Fruit fly (Drosophila melanogaster) whole organism, embryonic: ENCODE data around the gene Sr-CI.

Experiments
- Aef1 ChIP-seq: fragments of 200-800 bp; sonication (Bioruptor generic); IDR thresholded peaks from 3 replicates; pipeline ENCODE4 v1.3.6; 2022; ENCODE audit warnings: missing biosample characterization, missing genetic modification characterization
- Atf3 ChIP-seq: fragments of 200-800 bp; sonication (Bioruptor generic); optimal IDR thresholded peaks from 3 replicates; lab custom pipeline; 2016; ENCODE audit warnings: missing biosample characterization, missing genetic modification characterization
- Awh ChIP-seq: fragments of 200-800 bp; sonication (Bioruptor generic); IDR thresholded peaks from 2 replicates; pipeline ENCODE4, ENCODE4 v1.3.6; 2022; ENCODE audit warnings: missing biosample characterization, missing genetic modification characterization
- CG11695 ChIP-seq: fragments of 200-800 bp; sonication (Bioruptor generic); IDR thresholded peaks from 3 replicates; pipeline ENCODE4 v1.3.6; 2022; ENCODE audit warnings: missing biosample characterization, missing genetic modification characterization
- CG13123 ChIP-seq: fragments of 200-800 bp; sonication (Bioruptor generic); optimal IDR thresholded peaks from 2 replicates; lab custom pipeline; 2016; ENCODE audit warnings: missing biosample characterization, missing genetic modification characterization
- CG17186 ChIP-seq: fragments of 200-800 bp; sonication (Bioruptor generic); optimal IDR thresholded peaks from 3 replicates; lab custom pipeline; 2017; ENCODE audit warnings: missing biosample characterization, missing genetic modification reagents, missing genetic modification characterization
- CG17829 ChIP-seq: fragments of 200-800 bp; optimal IDR thresholded peaks from 2 replicates; lab custom pipeline; 2019; ENCODE audit warnings: missing biosample characterization, mild to moderate bottlenecking, missing genetic modification characterization, moderate library complexity
- CG18262 ChIP-seq: fragments of 200-800 bp; optimal IDR thresholded peaks from 3 replicates; lab custom pipeline; 2019; ENCODE audit warnings: missing biosample characterization, mild to moderate bottlenecking, missing genetic modification characterization, moderate library complexity
- CG18476 ChIP-seq: fragments of 200-800 bp; sonication (Bioruptor generic); optimal IDR thresholded peaks from 2 replicates; lab custom pipeline; 2016; ENCODE audit warnings: missing biosample characterization, mild to moderate bottlenecking, missing genetic modification characterization
- CG2199 ChIP-seq: fragments of 200-800 bp; sonication (Bioruptor generic); IDR thresholded peaks from 3 replicates; pipeline ENCODE4 v1.3.6; 2022; ENCODE audit warnings: missing biosample characterization, missing genetic modification characterization
- CG30020 ChIP-seq: fragments of 200-800 bp; optimal IDR thresholded peaks from 2 replicates; lab custom pipeline; 2019; ENCODE audit warnings: missing biosample characterization, mild to moderate bottlenecking, missing genetic modification characterization, moderate library complexity
- CG32767 ChIP-seq: fragments of 200-800 bp; sonication (Bioruptor generic); IDR thresholded peaks from 2 replicates; pipeline ENCODE4 v1.3.6; 2022; ENCODE audit warnings: missing biosample characterization, missing genetic modification characterization
- CG6175 ChIP-seq: fragments of 200-800 bp; sonication (Bioruptor generic); IDR thresholded peaks from 3 replicates; pipeline ENCODE4 v1.3.6; 2022; ENCODE audit warnings: missing biosample characterization, missing genetic modification characterization
- CG7372 ChIP-seq: fragments of 200-800 bp; sonication (Bioruptor generic); IDR thresholded peaks from 2 replicates; pipeline ENCODE4 v1.3.6; 2022; ENCODE audit warnings: missing biosample characterization, missing genetic modification characterization
- CG7963 ChIP-seq: fragments of 200-800 bp; sonication (Bioruptor generic); IDR thresholded peaks from 3 replicates; pipeline ENCODE4 v1.3.6; 2022; ENCODE audit warnings: missing biosample characterization, missing genetic modification characterization; ENCODE audit not compliant: partially characterized antibody
- CG9609 ChIP-seq: fragments of 200-800 bp; sonication (Bioruptor generic); optimal IDR thresholded peaks from 3 replicates; lab custom pipeline; 2016; ENCODE audit warnings: missing biosample characterization, missing genetic modification characterization
- Dip3 ChIP-seq: fragments of 200-800 bp; sonication (Bioruptor generic); optimal IDR thresholded peaks from 3 replicates; lab custom pipeline; 2016; ENCODE audit warnings: missing biosample characterization, missing genetic modification characterization
- Drgx ChIP-seq: fragments of 200-800 bp; sonication (Bioruptor generic); IDR thresholded peaks from 2 replicates; pipeline ENCODE4 v1.3.6; 2022; ENCODE audit warnings: missing biosample characterization, missing genetic modification characterization
- Elba2 ChIP-seq: fragments of 200-800 bp; sonication (Bioruptor generic); optimal IDR thresholded peaks from 3 replicates; lab custom pipeline; 2016; ENCODE audit warnings: missing biosample characterization, missing genetic modification characterization
- HmgZ ChIP-seq: fragments of 200-800 bp; sonication (Bioruptor generic); optimal IDR thresholded peaks from 2 replicates; lab custom pipeline; 2018; ENCODE audit warnings: missing biosample characterization, mild to moderate bottlenecking, missing genetic modification characterization
- Med ChIP-seq: fragments of 200-800 bp; sonication (Bioruptor generic); peaks from one replicate; lab custom pipeline; 2016; ENCODE audit warnings: missing biosample characterization, missing genetic modification characterization, mild to moderate bottlenecking, inconsistent platforms, moderate library complexity
- Meics ChIP-seq: fragments of 200-800 bp; sonication (Bioruptor generic); optimal IDR thresholded peaks from 2 replicates; lab custom pipeline; 2017; ENCODE audit warnings: missing biosample characterization, mild to moderate bottlenecking, missing genetic modification characterization
- NK7.1 ChIP-seq: fragments of 200-800 bp; sonication (Bioruptor generic); optimal IDR thresholded peaks from 3 replicates; lab custom pipeline; 2016; ENCODE audit warnings: missing biosample characterization, missing genetic modification characterization
- Nf-YA ChIP-seq: fragments of 200-800 bp; sonication (Bioruptor generic); IDR thresholded peaks from 2 replicates; pipeline ENCODE4 v1.3.6; 2022; ENCODE audit warnings: missing biosample characterization, missing genetic modification characterization
- Side ChIP-seq: fragments of 200-800 bp; sonication (Bioruptor generic); optimal IDR thresholded peaks from 2 replicates; lab custom pipeline; 2016; ENCODE audit warnings: missing biosample characterization, missing genetic modification characterization
- Six4 ChIP-seq: fragments of 200-800 bp; sonication (Bioruptor generic); optimal IDR thresholded peaks from 2 replicates; lab custom pipeline; 2016; ENCODE audit warnings: missing biosample characterization, missing genetic modification characterization
- bowl ChIP-seq: fragments of 200-800 bp; sonication (Bioruptor generic); IDR thresholded peaks from 2 replicates; pipeline ENCODE4 v1.3.6; 2022; ENCODE audit warnings: missing biosample characterization, missing genetic modification characterization
- br ChIP-seq: fragments of >200 bp; optimal IDR thresholded peaks from 2 replicates; lab custom pipeline; 2017
- btn ChIP-seq: fragments of 200-800 bp; sonication (Bioruptor generic); optimal IDR thresholded peaks from 2 replicates; lab custom pipeline; 2016; ENCODE audit warnings: missing biosample characterization, missing genetic modification characterization
- cato ChIP-seq: fragments of 200-800 bp; sonication (Bioruptor generic); optimal IDR thresholded peaks from 2 replicates; lab custom pipeline; 2016; ENCODE audit warnings: missing biosample characterization, missing genetic modification characterization, borderline replicate concordance
- emc ChIP-seq: fragments of 200-800 bp; sonication (Bioruptor generic); optimal IDR thresholded peaks from 2 replicates; lab custom pipeline; 2016; ENCODE audit warnings: missing biosample characterization, missing genetic modification characterization
- grau ChIP-seq: fragments of 200-800 bp; optimal IDR thresholded peaks from 3 replicates; lab custom pipeline; 2019; ENCODE audit warnings: missing biosample characterization, mild to moderate bottlenecking, missing genetic modification characterization, moderate library complexity
- grn ChIP-seq: fragments of 200-800 bp; sonication (Bioruptor generic); optimal IDR thresholded peaks from 3 replicates; lab custom pipeline; 2017; ENCODE audit warnings: missing biosample characterization, missing genetic modification characterization
- hb ChIP-seq: fragments of 200-800 bp; sonication (Bioruptor generic); IDR thresholded peaks from 3 replicates; pipeline ENCODE4 v1.3.6; 2022; ENCODE audit warnings: missing biosample characterization, missing genetic modification characterization; ENCODE audit not compliant: partially characterized antibody
- inv ChIP-seq: fragments of 200-800 bp; sonication (Bioruptor generic); IDR thresholded peaks from 2 replicates; pipeline ENCODE4 v1.3.6; 2022; ENCODE audit warnings: missing biosample characterization, missing genetic modification characterization; ENCODE audit not compliant: partially characterized antibody
- lab ChIP-seq: fragments of 200-800 bp; sonication (Bioruptor generic); optimal IDR thresholded peaks from 3 replicates; lab custom pipeline; 2017; ENCODE audit warnings: missing biosample characterization, missing genetic modification characterization, mild to moderate bottlenecking, moderate library complexity, missing genetic modification reagents
- mam ChIP-seq: fragments of 200-800 bp; sonication (Bioruptor generic); optimal IDR thresholded peaks from 3 replicates; lab custom pipeline; 2016; ENCODE audit warnings: missing biosample characterization, missing genetic modification characterization
- org-1 ChIP-seq: fragments of 200-800 bp; sonication (Bioruptor generic); optimal IDR thresholded peaks from 2 replicates; lab custom pipeline; 2017; ENCODE audit warnings: missing biosample characterization, missing genetic modification characterization
- prd ChIP-seq, 3 experiments: fragments of >200 bp in 2 of 3; fragments of 200-800 bp in 1 of 3; sonication (Bioruptor generic) in 1 of 3; optimal IDR thresholded peaks in 2 of 3; IDR thresholded peaks in 1 of 3; 2 replicates in 2 of 3; 3 replicates in 1 of 3; pipeline versions ENCODE4 v1.3.6 to Lab custom; 2017 to 2022; ENCODE audit warnings: missing biosample characterization in 1 of 3, missing genetic modification characterization in 1 of 3
- pros ChIP-seq: fragments of 200-800 bp; sonication (Bioruptor generic); optimal IDR thresholded peaks from 3 replicates; lab custom pipeline; 2019; ENCODE audit warnings: missing biosample characterization, mild to moderate bottlenecking, missing genetic modification characterization, moderate library complexity
- ranshi ChIP-seq: fragments of 200-800 bp; sonication (Bioruptor generic); IDR thresholded peaks from 2 replicates; pipeline ENCODE4 v1.3.6; 2022; ENCODE audit warnings: missing biosample characterization, missing genetic modification characterization
- repo ChIP-seq: fragments of 200-800 bp; sonication (Bioruptor generic); optimal IDR thresholded peaks from 2 replicates; lab custom pipeline; 2016; ENCODE audit warnings: missing biosample characterization, missing genetic modification characterization
- schlank ChIP-seq: fragments of 200-800 bp; sonication (Bioruptor generic); optimal IDR thresholded peaks from 2 replicates; lab custom pipeline; 2018; ENCODE audit warnings: missing biosample characterization, mild to moderate bottlenecking, missing genetic modification characterization
- so ChIP-seq: fragments of 200-800 bp; sonication (Bioruptor generic); IDR thresholded peaks from 3 replicates; pipeline ENCODE4 v1.3.6; 2022; ENCODE audit warnings: missing biosample characterization, missing genetic modification characterization
- sqz ChIP-seq: fragments of 200-800 bp; sonication (Bioruptor generic); optimal IDR thresholded peaks from 3 replicates; lab custom pipeline; 2018; ENCODE audit warnings: missing biosample characterization, mild to moderate bottlenecking, missing genetic modification characterization
- ssp ChIP-seq: fragments of 200-800 bp; sonication (Bioruptor generic); IDR thresholded peaks from 2 replicates; pipeline ENCODE4 v1.3.6; 2022; ENCODE audit warnings: missing biosample characterization, missing genetic modification characterization
- toy ChIP-seq: fragments of 200-800 bp; sonication (Bioruptor generic); IDR thresholded peaks from 2 replicates; pipeline ENCODE4 v1.3.6; 2022; ENCODE audit warnings: missing biosample characterization, missing genetic modification characterization
- trem ChIP-seq: fragments of 200-800 bp; optimal IDR thresholded peaks from 3 replicates; lab custom pipeline; 2019; ENCODE audit warnings: missing biosample characterization, mild to moderate bottlenecking, missing genetic modification characterization, moderate library complexity
- wek ChIP-seq: fragments of 200-800 bp; sonication (Bioruptor generic); optimal IDR thresholded peaks from 3 replicates; lab custom pipeline; 2018; ENCODE audit warnings: missing biosample characterization, mild to moderate bottlenecking, missing genetic modification characterization, moderate library complexity
- zen ChIP-seq: fragments of 200-800 bp; sonication (Bioruptor generic); optimal IDR thresholded peaks from 3 replicates; lab custom pipeline; 2018; ENCODE audit warnings: missing biosample characterization, mild to moderate bottlenecking, missing genetic modification characterization, moderate library complexity

The Sr-CI gene

DNA sequence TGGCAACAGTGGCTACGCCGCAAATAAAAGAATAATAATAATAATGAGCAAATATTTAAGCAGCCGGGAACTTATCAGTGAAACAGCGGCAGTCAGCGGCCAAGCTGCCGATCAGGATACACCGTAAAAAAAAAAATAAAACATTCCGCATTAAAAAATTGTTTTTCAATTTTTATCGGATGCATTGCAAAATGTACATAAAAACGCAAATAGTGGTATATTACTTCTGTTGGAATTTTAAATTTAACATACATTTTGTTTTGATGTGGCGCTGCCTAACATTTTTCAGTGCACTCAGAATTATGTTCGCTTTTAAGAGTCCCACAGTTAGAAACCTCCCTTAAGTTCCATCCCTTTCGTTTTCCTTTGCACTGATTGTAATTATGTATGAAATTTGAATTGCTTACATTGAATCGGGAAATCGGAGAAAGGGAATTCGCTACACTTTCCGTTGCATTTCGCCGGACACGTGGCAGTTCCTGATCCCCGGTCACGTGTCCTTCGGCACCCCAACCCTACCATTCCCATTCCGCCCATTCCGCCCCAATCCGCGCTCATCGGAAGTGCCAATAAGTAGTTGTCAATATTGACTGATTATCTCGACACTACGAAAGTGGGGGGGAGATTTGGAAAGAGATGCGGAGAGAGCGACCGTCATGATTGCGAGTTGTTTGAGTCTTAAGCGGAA, 2.4 kb upstream of the Sr-CI start (continued):
- TF ChIP-seq grau (peak; percentile 74), HmgZ (peak; percentile 66), schlank (tag; lab: Kevin White, UChicago) (no peak), mam (peak; percentile 71), so (GFP tag; lab: Robert Waterston, UW) (peak; percentile 75; the same call in 2 of the 3 replicates), hb (GFP tag; lab: Robert Waterston, UW) (no peak), CG2199 (GFP tag; lab: Robert Waterston, UW) (peak; percentile 95), Dip3 (GFP tag; lab: Kevin White, UChicago) (peak; percentile 36), Nf-YA (GFP tag; lab: Robert Waterston, UW) (peak; percentile 65), Awh (GFP tag; lab: Robert Waterston, UW) (peak; percentile 89), Meics (GFP tag; lab: Kevin White, UChicago) (peak; percentile 77), Drgx (0 out of 2 replicates have a peak, but pooled peaks have one; percentile 35), CG6175 (peak; percentile 49; the same call in 1 of the 3 replicates), emc (no peak), Six4 (peak; percentile 69), repo (GFP tag; lab: Kevin White, UChicago) (peak; percentile 48), org-1 (GFP tag; lab: Kevin White, UChicago) (peak; percentile 67), ssp (GFP tag; lab: Robert Waterston, UW) (peak; percentile 55), grn (peak; percentile 34), sqz (GFP tag; lab: Kevin White, UChicago) (peak; percentile 84), CG7372 (peak; percentile 72), CG32767 (GFP tag; lab: Robert Waterston, UW) (peak; percentile 64), CG11695 (GFP tag; lab: Robert Waterston, UW) (peak; percentile 84), ranshi (GFP tag; lab: Robert Waterston, UW) (peak; percentile 79), CG17829 (peak; percentile 87), CG9609 (GFP tag; lab: Kevin White, UChicago) (peak; percentile 66), inv (GFP tag; lab: Robert Waterston, UW) (no peak), CG18262 (tag; lab: Kevin White, UChicago) (peak; percentile 90), Aef1 (GFP tag; lab: Robert Waterston, UW) (peak; percentile 50; the same call in 2 of the 3 replicates), CG13123 (GFP tag; lab: Kevin White, UChicago) (peak; percentile 48), cato (GFP tag; lab: Kevin White, UChicago) (peak; percentile 25), lab (peak; percentile 88), pros (peak; percentile 79), Elba2 (GFP tag; lab: Kevin White, UChicago) (peak; percentile 9), prd (optimal IDR thresholded peaks at IDR 0.05; lab: Kevin White, UChicago) (no peak), prd (GFP tag; IDR thresholded peaks at IDR 0.05; lab: Robert Waterston, UW) (peak; percentile 91), btn (GFP tag; lab: Kevin White, UChicago) (peak; percentile 58), Side (GFP tag; lab: Kevin White, UChicago) (peak; percentile 56), CG30020 (tag; lab: Kevin White, UChicago) (peak; percentile 32), NK7.1 (GFP tag; lab: Kevin White, UChicago) (peak; percentile 42), trem (tag; lab: Kevin White, UChicago) (peak; percentile 81), br (lab: Kevin White, UChicago) (no peak), CG17186 (GFP tag; lab: Kevin White, UChicago) (peak; percentile 35), wek (GFP tag; lab: Kevin White, UChicago) (no peak), CG7963 (no peak), bowl (no peak), CG18476 (peak; percentile 81), toy (peak; percentile 53; the same call in 1 of the 2 replicates), Atf3 (GFP tag; lab: Kevin White, UChicago) (peak; percentile 50), zen (tag; lab: Kevin White, UChicago) (peak; percentile 86), Med (GFP tag; lab: Kevin White, UChicago) (peak; percentile 96)
